Worm (Caenorhabditis elegans): Measurements from ENCODE around the gene Y16E11A.4.
"Not testable (repeated sequence)": the region's sequence is repeated elsewhere in the genome, so short reads cannot be mapped to it uniquely, and the experiment has no call there.

Y16E11A.4 gene

ce11 chrII:1996237-1996636 is 9.2 kb downstream of the Y16E11A.4 start, which contains the start of gene math-20:
TSS of gene math-20 (plus strand) at chrII:1996537.
- TF ChIP-seq nhr-237 (tag; optimal IDR thresholded peaks at IDR 0.05) = no peak
- TF ChIP-seq egl-13 (tag; optimal IDR thresholded peaks at IDR 0.05) = no peak
- no peak for TF ChIP-seq sptf-1 (tag; optimal IDR thresholded peaks at IDR 0.05)
- TF ChIP-seq ceh-63 (GFP tag; optimal IDR thresholded peaks at IDR 0.05) = no peak
- no peak for TF ChIP-seq tbx-2 (tag; optimal IDR thresholded peaks at IDR 0.05)
- no peak for TF ChIP-seq nhr-90 (tag; optimal IDR thresholded peaks at IDR 0.05; ENCODE audit: poor library complexity)

ce11 chrII:1998561-1998960 is 11.5 kb downstream of the Y16E11A.4 start, which contains the start of gene math-19:
TSS of gene math-19 (plus strand) at chrII:1998861.
- TF ChIP-seq sox-4 (tag; optimal IDR thresholded peaks at IDR 0.05); nhr-77 (tag; optimal IDR thresholded peaks at IDR 0.05); unc-62 (GFP tag; optimal IDR thresholded peaks at IDR 0.05): not testable (repeated sequence)

- TF ChIP-seq nhr-85 (tag); tbx-2 (tag; optimal IDR thresholded peaks at IDR 0.05); Y116A8C.19 (tag; optimal IDR thresholded peaks at IDR 0.05; ENCODE audit: borderline replicate concordance): not testable (repeated sequence)
These were observed 13.6 kb downstream of the Y16E11A.4 start, which contains the start of gene ceh-84 for ce11 chrII:2000720-2001119. TSS of gene ceh-84 (minus strand) at chrII:2000820.

DNA sequence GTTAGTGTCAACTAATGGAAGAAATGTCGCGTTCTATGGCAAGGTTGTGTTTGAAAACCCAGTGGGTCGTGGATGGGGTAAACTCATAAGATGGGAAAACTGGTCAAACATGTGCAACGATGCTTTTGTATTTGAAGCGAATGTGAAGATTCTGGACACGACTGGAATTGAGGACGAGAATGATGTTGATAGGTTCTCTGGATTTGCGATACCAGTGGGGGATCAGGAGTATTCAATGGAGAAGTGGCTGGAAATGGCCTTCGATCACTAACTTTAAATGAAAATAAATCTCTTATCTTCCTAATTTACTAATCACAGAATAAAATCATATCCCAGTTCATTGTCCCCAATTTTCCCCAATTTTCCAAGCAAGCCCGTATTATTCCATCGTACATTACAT is 24.1 kb downstream of the Y16E11A.4 start:
- no peak for TF ChIP-seq snpc-4 (tag; optimal IDR thresholded peaks at IDR 0.05)
- TF ChIP-seq dpl-1 (GFP tag; optimal IDR thresholded peaks at IDR 0.05) = no peak
- no peak for TF ChIP-seq lin-14 (GFP tag; optimal IDR thresholded peaks at IDR 0.05)
- no peak for TF ChIP-seq ets-5 (GFP tag; IDR thresholded peaks at IDR 0.05)
- TF ChIP-seq nhr-237 (tag; optimal IDR thresholded peaks at IDR 0.05) = no peak
- TF ChIP-seq pqm-1 (tag; optimal IDR thresholded peaks at IDR 0.05) = no peak
- no peak for TF ChIP-seq C04F5.9 (tag; optimal IDR thresholded peaks at IDR 0.05)

ce11 chrII:2012698-2013097 is 25.6 kb downstream of the Y16E11A.4 start, which contains the start of gene F59H6.15:
TSS of gene F59H6.15 (plus strand) at chrII:2012998.
- TF ChIP-seq pag-3 (tag; optimal IDR thresholded peaks at IDR 0.05; ENCODE audit: borderline replicate concordance, insufficient read depth) (no peak), ama-1 (optimal IDR thresholded peaks at IDR 0.05) (no peak), F16B12.6 (tag; optimal IDR thresholded peaks at IDR 0.05) (no peak), nhr-85 (tag) (no peak), sox-4 (tag; optimal IDR thresholded peaks at IDR 0.05) (no peak), fos-1 (tag; optimal IDR thresholded peaks at IDR 0.05) (no peak), hpl-2 (GFP tag; optimal IDR thresholded peaks at IDR 0.05) (no peak), nhr-11 (tag; optimal IDR thresholded peaks at IDR 0.05) (no peak), ceh-8 (GFP tag; optimal IDR thresholded peaks at IDR 0.05) (no peak), ztf-4 (tag; optimal IDR thresholded peaks at IDR 0.05) (no peak), unc-86 (tag; optimal IDR thresholded peaks at IDR 0.05) (no peak), pqm-1 (tag; optimal IDR thresholded peaks at IDR 0.05) (no peak), dsc-1 (tag; optimal IDR thresholded peaks at IDR 0.05) (no peak), nhr-19 (GFP tag; conservative IDR thresholded peaks at IDR 0.05) (no peak), nhr-71 (tag; optimal IDR thresholded peaks at IDR 0.05) (no peak)

DNA sequence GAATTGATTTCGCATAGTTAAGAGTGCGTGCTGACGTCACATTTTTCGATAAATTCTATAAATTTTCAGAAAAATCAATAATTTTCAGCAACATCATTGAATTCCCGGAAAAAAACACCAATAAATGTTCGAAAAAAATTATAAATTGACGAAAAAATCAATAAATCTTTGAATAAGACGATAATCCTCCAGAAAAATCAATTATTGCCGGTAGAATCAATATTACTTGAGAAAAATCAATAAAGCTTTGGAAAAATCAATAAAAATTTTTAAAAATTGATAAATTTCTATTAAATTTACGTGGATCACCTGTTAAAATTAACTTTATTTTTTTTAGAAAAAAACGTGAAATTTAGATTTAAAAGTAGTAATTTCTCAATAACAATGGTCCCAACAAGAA is 26.8 kb downstream of the Y16E11A.4 start:
- TF ChIP-seq mdl-1 (tag; optimal IDR thresholded peaks at IDR 0.05) (no peak), mab-9 (GFP tag; IDR thresholded peaks at IDR 0.05) (no peak), ceh-63 (GFP tag; optimal IDR thresholded peaks at IDR 0.05) (no peak), isw-1 (GFP tag; IDR thresholded peaks at IDR 0.05) (no peak), aly-2 (tag; optimal IDR thresholded peaks at IDR 0.05) (no peak), efl-3 (GFP tag; optimal IDR thresholded peaks at IDR 0.05) (no peak), nhr-12 (tag; optimal IDR thresholded peaks at IDR 0.05) (no peak), dpl-1 (GFP tag; optimal IDR thresholded peaks at IDR 0.05) (no peak), egl-27 (tag; optimal IDR thresholded peaks at IDR 0.05) (no peak), nhr-71 (tag; optimal IDR thresholded peaks at IDR 0.05) (no peak), lin-13 (GFP tag; optimal IDR thresholded peaks at IDR 0.05) (no peak), nhr-77 (tag; optimal IDR thresholded peaks at IDR 0.05) (no peak), nhr-84 (tag; optimal IDR thresholded peaks at IDR 0.05) (no peak), F16B12.6 (tag; optimal IDR thresholded peaks at IDR 0.05) (no peak), skn-1 (tag; optimal IDR thresholded peaks at IDR 0.05) (no peak)

Measured in whole organism, L1 larva.